Worm (Caenorhabditis elegans) whole organism, L3 larva: Measurements from ENCODE around the gene clec-228.

Experiments used
- elt-1 ChIP-seq: fragments of 150-350 bp; optimal IDR thresholded peaks from 2 replicates; lab custom pipeline; 2014; ENCODE audit warnings: missing biosample characterization, missing genetic modification characterization
- lin-39 ChIP-seq: fragments of 150-350 bp; optimal IDR thresholded peaks from 2 replicates; lab custom pipeline; 2018; ENCODE audit warnings: missing biosample characterization, missing genetic modification reagents, missing genetic modification characterization
- mdl-1 ChIP-seq: fragments of 150-350 bp; optimal IDR thresholded peaks from 2 replicates; lab custom pipeline; 2014; ENCODE audit warnings: missing biosample characterization, missing genetic modification characterization
- nfya-1 ChIP-seq: sonication (generic microtip); optimal IDR thresholded peaks from 2 replicates; lab custom pipeline; 2017; ENCODE audit warnings: missing genetic modification characterization, mild to moderate bottlenecking, missing compliant biosample characterization, antibody characterized with exemption, moderate library complexity; ENCODE audit not compliant: insufficient read depth
- nhr-237 ChIP-seq: fragments of 150-350 bp; optimal IDR thresholded peaks from 2 replicates; lab custom pipeline; 2014; ENCODE audit warnings: missing biosample characterization, missing genetic modification characterization
- nhr-28 ChIP-seq: fragments of 150-350 bp; optimal IDR thresholded peaks from 2 replicates; lab custom pipeline; 2014; ENCODE audit warnings: missing biosample characterization, missing genetic modification characterization

DNA sequence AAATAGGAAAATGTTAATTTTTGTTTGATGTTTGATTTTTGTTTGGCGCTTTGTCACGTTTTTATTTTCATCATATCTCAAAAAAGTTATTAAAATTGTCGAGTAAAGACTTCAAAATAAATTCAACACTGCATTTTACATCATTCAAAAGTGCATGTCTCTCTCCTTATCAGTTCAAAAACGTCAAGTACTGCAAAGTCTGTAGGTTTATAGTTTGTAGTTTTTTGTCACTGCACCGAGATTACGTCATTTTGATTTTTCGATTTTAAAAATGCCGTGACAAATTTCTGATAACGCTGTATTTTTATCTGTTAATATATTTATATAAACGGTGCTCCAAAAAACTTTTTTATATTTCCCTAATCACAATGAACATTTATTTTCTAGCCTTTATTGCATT lies 15.4 kb upstream of the clec-228 start, which contains the start of gene C29F3.7:
- TF ChIP-seq mdl-1 (tag; lab: Kevin White, UChicago) (no peak), lin-39 (tag; lab: Kevin White, UChicago) (no peak), elt-1 (no peak), nfya-1 (tag; lab: Kevin White, UChicago) (no peak), nhr-237 (tag; lab: Kevin White, UChicago) (no peak), nhr-28 (tag; lab: Kevin White, UChicago) (no peak)
